Fruit fly (Drosophila melanogaster) whole organism: ENCODE measurements around the gene pum.

Experiments
- CG8478 ChIP-seq: fragments of >200 bp; optimal IDR thresholded peaks from 2 replicates; lab custom pipeline; 2018; ENCODE audit warnings: inconsistent platforms
- Dll ChIP-seq: fragments of >200 bp; optimal IDR thresholded peaks from 2 replicates; lab custom pipeline; 2017
- pan ChIP-seq: fragments of >200 bp; optimal IDR thresholded peaks from 2 replicates; lab custom pipeline; 2017
- psq ChIP-seq: fragments of >200 bp; optimal IDR thresholded peaks from 2 replicates; lab custom pipeline; 2017

dm6 chr3R:9047561-9048465 lies 189.7 kb downstream of the pum start, which contains the start of gene Rel:
- TF ChIP-seq pan (lab: Kevin White, UChicago) = no peak
- TF ChIP-seq CG8478 (lab: Kevin White, UChicago) = no peak
- no peak for TF ChIP-seq psq
- no peak for TF ChIP-seq Dll
